Fruit fly (Drosophila melanogaster) whole organism, embryonic: Measurements from ENCODE around the gene scrt.
A peak's percentile ranks its signal among the peaks of the same experiment; 100 is the strongest.

Experiments
- Abd-B ChIP-seq: fragments of 200-800 bp; sonication (Bioruptor generic); optimal IDR thresholded peaks from 2 replicates; lab custom pipeline; 2018; ENCODE audit warnings: missing biosample characterization, mild to moderate bottlenecking, missing genetic modification characterization, moderate library complexity
- Ada2b ChIP-seq: fragments of 200-800 bp; sonication (Bioruptor generic); IDR thresholded peaks from 2 replicates; pipeline ENCODE4 v1.3.6; 2022; ENCODE audit warnings: missing biosample characterization, missing genetic modification characterization
- Atf6 ChIP-seq: fragments of 200-800 bp; sonication (Bioruptor generic); IDR thresholded peaks from 2 replicates; pipeline ENCODE4 v1.3.6; 2022; ENCODE audit warnings: missing biosample characterization, missing genetic modification characterization
- B-H1 ChIP-seq: fragments of 200-800 bp; sonication (Bioruptor generic); IDR thresholded peaks from 3 replicates; pipeline ENCODE4 v1.3.6; 2022; ENCODE audit warnings: missing biosample characterization, missing genetic modification characterization
- Bgb ChIP-seq: fragments of 200-800 bp; sonication (Bioruptor generic); IDR thresholded peaks from 2 replicates; pipeline ENCODE4 v1.3.6; 2022; ENCODE audit warnings: missing biosample characterization, missing genetic modification characterization; ENCODE audit not compliant: partially characterized antibody
- BtbVII ChIP-seq: fragments of 200-800 bp; sonication (Bioruptor generic); optimal IDR thresholded peaks from 3 replicates; lab custom pipeline; 2017; ENCODE audit warnings: missing biosample characterization, mild to moderate bottlenecking, missing genetic modification characterization
- CG10147 ChIP-seq: fragments of 200-800 bp; sonication (Bioruptor generic); optimal IDR thresholded peaks from 2 replicates; lab custom pipeline; 2019; ENCODE audit warnings: missing biosample characterization, mild to moderate bottlenecking, missing genetic modification characterization, moderate library complexity
- CG1024 ChIP-seq: fragments of 200-800 bp; sonication (Bioruptor generic); IDR thresholded peaks from 2 replicates; pipeline ENCODE4 v1.3.6; 2022; ENCODE audit warnings: missing biosample characterization, missing genetic modification characterization
- CG11723 ChIP-seq: fragments of 200-800 bp; sonication (Bioruptor generic); optimal IDR thresholded peaks from 2 replicates; lab custom pipeline; 2017; ENCODE audit warnings: missing biosample characterization, mild to moderate bottlenecking, missing genetic modification characterization
- CG12299 ChIP-seq: fragments of 200-800 bp; sonication (Bioruptor generic); optimal IDR thresholded peaks from 2 replicates; lab custom pipeline; 2018; ENCODE audit warnings: missing biosample characterization, mild to moderate bottlenecking, missing genetic modification characterization
- CG12391 ChIP-seq: fragments of 200-800 bp; sonication (Bioruptor generic); optimal IDR thresholded peaks from 3 replicates; lab custom pipeline; 2018; ENCODE audit warnings: missing biosample characterization, mild to moderate bottlenecking, missing genetic modification characterization, moderate library complexity
- CG13424 ChIP-seq: fragments of 200-800 bp; sonication (Bioruptor generic); optimal IDR thresholded peaks from 2 replicates; lab custom pipeline; 2019; ENCODE audit warnings: missing biosample characterization, mild to moderate bottlenecking, missing genetic modification characterization, moderate library complexity
- CG16863 ChIP-seq: fragments of 200-800 bp; sonication (Bioruptor generic); optimal IDR thresholded peaks from 3 replicates; lab custom pipeline; 2016; ENCODE audit warnings: missing biosample characterization, missing genetic modification characterization
- CG17361 ChIP-seq: fragments of 200-800 bp; sonication (Bioruptor generic); IDR thresholded peaks from 3 replicates; pipeline ENCODE4 v1.3.6; 2022; ENCODE audit warnings: missing biosample characterization, missing genetic modification characterization
- CG17829 ChIP-seq: fragments of 200-800 bp; optimal IDR thresholded peaks from 2 replicates; lab custom pipeline; 2019; ENCODE audit warnings: missing biosample characterization, mild to moderate bottlenecking, missing genetic modification characterization, moderate library complexity
- CG18262 ChIP-seq: fragments of 200-800 bp; optimal IDR thresholded peaks from 3 replicates; lab custom pipeline; 2019; ENCODE audit warnings: missing biosample characterization, mild to moderate bottlenecking, missing genetic modification characterization, moderate library complexity
- CG18619 ChIP-seq: fragments of 200-800 bp; sonication (Bioruptor generic); optimal IDR thresholded peaks from 3 replicates; lab custom pipeline; 2017; ENCODE audit warnings: missing biosample characterization, mild to moderate bottlenecking, missing genetic modification characterization
- CG30020 ChIP-seq: fragments of 200-800 bp; optimal IDR thresholded peaks from 2 replicates; lab custom pipeline; 2019; ENCODE audit warnings: missing biosample characterization, mild to moderate bottlenecking, missing genetic modification characterization, moderate library complexity
- CG32772 ChIP-seq: fragments of 200-800 bp; sonication (Bioruptor generic); IDR thresholded peaks from 2 replicates; pipeline ENCODE4 v1.3.6; 2022; ENCODE audit warnings: missing biosample characterization, missing genetic modification characterization
- CG4404 ChIP-seq: fragments of 200-800 bp; sonication (Bioruptor generic); IDR thresholded peaks from 2 replicates; pipeline ENCODE4 v1.3.6; 2022; ENCODE audit warnings: missing biosample characterization, missing genetic modification characterization
- CG7928 ChIP-seq: fragments of 200-800 bp; sonication (Bioruptor generic); optimal IDR thresholded peaks from 2 replicates; lab custom pipeline; 2017; ENCODE audit warnings: missing biosample characterization, mild to moderate bottlenecking, missing genetic modification characterization
- CG8924 ChIP-seq: fragments of 200-800 bp; optimal IDR thresholded peaks from 3 replicates; lab custom pipeline; 2019; ENCODE audit warnings: missing biosample characterization, mild to moderate bottlenecking, missing genetic modification characterization, moderate library complexity
- CG9817 ChIP-seq: fragments of 200-800 bp; sonication (Bioruptor generic); optimal IDR thresholded peaks from 2 replicates; lab custom pipeline; 2018; ENCODE audit warnings: missing biosample characterization, mild to moderate bottlenecking, missing genetic modification characterization, moderate library complexity
- CkIIα-i1 ChIP-seq: fragments of 200-800 bp; sonication (Bioruptor generic); IDR thresholded peaks from 2 replicates; pipeline ENCODE4 v1.3.6; 2022; ENCODE audit warnings: missing biosample characterization, missing genetic modification characterization
- CoRest ChIP-seq: fragments of 200-800 bp; sonication (Bioruptor generic); optimal IDR thresholded peaks from 3 replicates; lab custom pipeline; 2018; ENCODE audit warnings: missing biosample characterization, mild to moderate bottlenecking, missing genetic modification characterization, moderate library complexity
- Dad ChIP-seq: fragments of 200-800 bp; sonication (Bioruptor generic); optimal IDR thresholded peaks from 3 replicates; lab custom pipeline; 2016; ENCODE audit warnings: missing biosample characterization, missing genetic modification characterization
- Dp ChIP-seq: fragments of 200-800 bp; sonication (Bioruptor generic); optimal IDR thresholded peaks from 2 replicates; lab custom pipeline; 2018; ENCODE audit warnings: missing biosample characterization, mild to moderate bottlenecking, missing genetic modification characterization, moderate library complexity
- Hr78 ChIP-seq, 2 experiments: fragments of 200-800 bp in 1 of 2; fragments of >200 bp in 1 of 2; sonication (Bioruptor generic) in 1 of 2; optimal IDR thresholded peaks; 2 replicates each; lab custom pipeline; 2017 to 2019; ENCODE audit warnings: missing biosample characterization in 2 of 2, missing genetic modification characterization in 2 of 2, mild to moderate bottlenecking in 1 of 2, moderate library complexity in 1 of 2
- NC2β ChIP-seq: fragments of 200-800 bp; sonication (Bioruptor generic); optimal IDR thresholded peaks from 2 replicates; lab custom pipeline; 2016; ENCODE audit warnings: missing biosample characterization, missing genetic modification characterization
- Nf-YB ChIP-seq: fragments of 200-800 bp; sonication (Bioruptor generic); optimal IDR thresholded peaks from 3 replicates; lab custom pipeline; 2019; ENCODE audit warnings: missing biosample characterization, mild to moderate bottlenecking, missing genetic modification characterization, moderate library complexity
- Opbp ChIP-seq: fragments of 200-800 bp; sonication (Bioruptor generic); IDR thresholded peaks from 3 replicates; pipeline ENCODE4 v1.3.6; 2022; ENCODE audit warnings: missing biosample characterization, missing genetic modification characterization; ENCODE audit not compliant: partially characterized antibody
- Ptx1 ChIP-seq: fragments of 200-800 bp; sonication (Bioruptor generic); IDR thresholded peaks from 2 replicates; pipeline ENCODE4 v1.3.6; 2022; ENCODE audit warnings: missing biosample characterization, missing genetic modification characterization
- Sry-β ChIP-seq: fragments of 200-800 bp; sonication (Bioruptor generic); optimal IDR thresholded peaks from 2 replicates; lab custom pipeline; 2018; ENCODE audit warnings: missing biosample characterization, mild to moderate bottlenecking, missing genetic modification characterization, moderate library complexity
- Trl ChIP-seq, 3 experiments: fragments of >200 bp in 2 of 3; fragments of 200-800 bp in 1 of 3; sonication (Bioruptor generic) in 1 of 3; optimal IDR thresholded peaks; 2 replicates in 1 of 3; 3 replicates in 2 of 3; lab custom pipeline; 2016 to 2017; ENCODE audit warnings: missing biosample characterization in 1 of 3, missing genetic modification characterization in 1 of 3
- Xbp1 ChIP-seq: fragments of 200-800 bp; sonication (Bioruptor generic); optimal IDR thresholded peaks from 3 replicates; lab custom pipeline; 2016; ENCODE audit warnings: missing biosample characterization, mild to moderate bottlenecking, missing genetic modification characterization
- amos ChIP-seq: fragments of 200-800 bp; sonication (Bioruptor generic); IDR thresholded peaks from 2 replicates; pipeline ENCODE4 v1.3.6; 2022; ENCODE audit warnings: missing biosample characterization, missing genetic modification characterization; ENCODE audit not compliant: partially characterized antibody
- bsh ChIP-seq, 2 experiments: fragments of 200-800 bp; sonication (Bioruptor generic); optimal IDR thresholded peaks; 2 replicates each; lab custom pipeline; 2017 to 2018; ENCODE audit warnings: mild to moderate bottlenecking in 2 of 2, missing biosample characterization in 2 of 2, missing genetic modification characterization in 2 of 2, moderate library complexity in 1 of 2
- da ChIP-seq: fragments of 200-800 bp; sonication (Bioruptor generic); optimal IDR thresholded peaks from 2 replicates; lab custom pipeline; 2016; ENCODE audit warnings: missing biosample characterization, missing genetic modification characterization
- dmrt99B ChIP-seq: fragments of 200-800 bp; sonication (Bioruptor generic); optimal IDR thresholded peaks from 2 replicates; lab custom pipeline; 2018; ENCODE audit warnings: missing biosample characterization, mild to moderate bottlenecking, missing genetic modification characterization, moderate library complexity
- fd102C ChIP-seq: fragments of 200-800 bp; sonication (Bioruptor generic); optimal IDR thresholded peaks from 2 replicates; lab custom pipeline; 2018; ENCODE audit warnings: missing biosample characterization, mild to moderate bottlenecking, missing genetic modification characterization, moderate library complexity
- gem ChIP-seq: fragments of 200-800 bp; sonication (Bioruptor generic); optimal IDR thresholded peaks from 2 replicates; lab custom pipeline; 2019; ENCODE audit warnings: missing biosample characterization, mild to moderate bottlenecking, missing genetic modification characterization, moderate library complexity
- nmo ChIP-seq: fragments of 200-800 bp; sonication (Bioruptor generic); optimal IDR thresholded peaks from 2 replicates; lab custom pipeline; 2018; ENCODE audit warnings: missing biosample characterization, mild to moderate bottlenecking, missing genetic modification characterization, moderate library complexity
- nom ChIP-seq: fragments of 200-800 bp; sonication (Bioruptor generic); optimal IDR thresholded peaks from 2 replicates; lab custom pipeline; 2017; ENCODE audit warnings: missing biosample characterization, missing genetic modification characterization, mild to moderate bottlenecking, moderate library complexity, missing genetic modification reagents
- phol ChIP-seq: fragments of 200-800 bp; sonication (Bioruptor generic); optimal IDR thresholded peaks from 3 replicates; lab custom pipeline; 2018; ENCODE audit warnings: missing biosample characterization, mild to moderate bottlenecking, missing genetic modification characterization, moderate library complexity
- pita ChIP-seq: fragments of 200-800 bp; sonication (Bioruptor generic); optimal IDR thresholded peaks from 2 replicates; lab custom pipeline; 2017; ENCODE audit warnings: missing biosample characterization, mild to moderate bottlenecking, missing genetic modification characterization
- pros ChIP-seq: fragments of 200-800 bp; sonication (Bioruptor generic); optimal IDR thresholded peaks from 3 replicates; lab custom pipeline; 2019; ENCODE audit warnings: missing biosample characterization, mild to moderate bottlenecking, missing genetic modification characterization, moderate library complexity
- sim ChIP-seq: fragments of 200-800 bp; sonication (Bioruptor generic); IDR thresholded peaks from 2 replicates; pipeline ENCODE4 v1.3.6; 2022; ENCODE audit warnings: missing biosample characterization, missing genetic modification characterization
- tll ChIP-seq, 2 experiments: fragments of 200-800 bp in 1 of 2; fragments of >200 bp in 1 of 2; sonication (Bioruptor generic) in 1 of 2; optimal IDR thresholded peaks; 2 replicates each; lab custom pipeline; 2017 to 2019; ENCODE audit warnings: missing biosample characterization in 2 of 2, missing genetic modification characterization in 2 of 2, mild to moderate bottlenecking in 1 of 2, moderate library complexity in 1 of 2

Gene scrt

DNA sequence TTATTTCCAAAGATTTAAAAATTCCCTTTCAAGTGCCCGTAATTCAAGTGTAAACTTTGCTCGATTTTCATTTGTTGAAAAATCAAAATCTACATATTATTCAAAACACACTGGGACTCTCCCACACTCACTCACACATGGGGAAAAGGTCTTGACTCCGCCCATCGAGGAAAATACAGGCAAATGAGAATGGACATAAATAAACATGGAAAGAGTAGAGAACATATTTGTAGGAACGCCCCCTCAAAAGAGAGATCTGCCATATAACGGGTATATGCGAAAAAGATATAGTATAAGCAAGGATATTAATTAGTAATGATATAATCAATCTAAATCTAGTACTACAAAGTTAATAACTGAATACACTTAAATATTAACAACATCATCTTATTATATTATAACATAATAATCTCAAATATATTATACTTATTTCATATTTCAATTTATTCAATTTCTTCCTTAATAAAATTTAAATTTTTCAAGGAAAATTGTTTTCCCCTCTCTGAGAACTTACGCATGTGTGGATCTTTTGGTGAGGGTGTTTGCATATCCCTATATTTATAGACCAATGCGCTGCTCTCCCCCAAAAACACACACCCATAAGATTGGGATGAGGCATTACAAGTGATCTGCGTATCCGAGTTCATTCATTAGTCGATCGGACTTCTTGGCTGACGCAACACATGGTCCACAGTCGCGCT lies 34.7 kb downstream of the scrt start, which contains the start of gene FoxL1 (continued):
- TF ChIP-seq Xbp1 (GFP tag; lab: Kevin White, UChicago) = no peak
- TF ChIP-seq CG8924 (tag; lab: Kevin White, UChicago) = peak; percentile 25
- peak in 1 of 2 experiments; percentile 14 for TF ChIP-seq bsh (GFP tag; optimal IDR thresholded peaks at IDR 0.05; lab: Kevin White, UChicago)
- TF ChIP-seq Sry-β = no peak
- TF ChIP-seq Trl (optimal IDR thresholded peaks at IDR 0.05; lab: Kevin White, UChicago) = no peak
- no peak for TF ChIP-seq Trl (GFP tag; optimal IDR thresholded peaks at IDR 0.05; lab: Kevin White, UChicago)
- peak; percentile 25 for TF ChIP-seq dmrt99B
- no peak for TF ChIP-seq B-H1 (GFP tag; lab: Robert Waterston, UW)
- TF ChIP-seq BtbVII = no peak
- no peak for TF ChIP-seq Ada2b (GFP tag; lab: Robert Waterston, UW)
- no peak for TF ChIP-seq Hr78 (GFP tag; optimal IDR thresholded peaks at IDR 0.05; lab: Kevin White, UChicago)
- no peak for TF ChIP-seq CG16863 (GFP tag; lab: Kevin White, UChicago)
- no peak for TF ChIP-seq Atf6
- TF ChIP-seq sim = no peak
- no peak for TF ChIP-seq tll (GFP tag; optimal IDR thresholded peaks at IDR 0.05; lab: Kevin White, UChicago)
- TF ChIP-seq CG10147 (GFP tag; lab: Kevin White, UChicago) = no peak
- no peak for TF ChIP-seq NC2β
- TF ChIP-seq pita (GFP tag; lab: Kevin White, UChicago) = no peak
- TF ChIP-seq pros (GFP tag; lab: Kevin White, UChicago) = no peak
- TF ChIP-seq CoRest (tag; lab: Kevin White, UChicago) = peak; percentile 22
- no peak for TF ChIP-seq Ptx1 (GFP tag; lab: Robert Waterston, UW)
- peak; percentile 39 for TF ChIP-seq CG17829 (tag; lab: Kevin White, UChicago)
- TF ChIP-seq nom (GFP tag; lab: Kevin White, UChicago) = no peak
- no peak for TF ChIP-seq Bgb (GFP tag; lab: Robert Waterston, UW)
- TF ChIP-seq CG12299 = no peak
- no peak for TF ChIP-seq Dad
- TF ChIP-seq Abd-B (GFP tag; lab: Kevin White, UChicago) = no peak
- TF ChIP-seq CG18619 (GFP tag; lab: Kevin White, UChicago) = no peak
- TF ChIP-seq Nf-YB = peak; percentile 92
- peak; percentile 21 for TF ChIP-seq CG12391 (tag; lab: Kevin White, UChicago)
- peak; percentile 23 for TF ChIP-seq CG13424 (tag; lab: Kevin White, UChicago)
- TF ChIP-seq Dp (GFP tag; lab: Kevin White, UChicago) = no peak
- no peak for TF ChIP-seq CG4404 (GFP tag; lab: Robert Waterston, UW)
- TF ChIP-seq CG7928 (GFP tag; lab: Kevin White, UChicago) = no peak
- no peak for TF ChIP-seq CG32772 (GFP tag; lab: Robert Waterston, UW)
- peak; percentile 31 for TF ChIP-seq phol (tag; lab: Kevin White, UChicago)
- TF ChIP-seq da (GFP tag; lab: Kevin White, UChicago) = no peak
- no peak for TF ChIP-seq CG30020 (tag; lab: Kevin White, UChicago)
- TF ChIP-seq CG17361 (GFP tag; lab: Robert Waterston, UW) = peak; percentile 40; the same call in 2 of the 3 replicates
- no peak for TF ChIP-seq amos (GFP tag; lab: Robert Waterston, UW)
- peak; percentile 32 for TF ChIP-seq nmo (GFP tag; lab: Kevin White, UChicago)
- TF ChIP-seq Opbp (GFP tag; lab: Robert Waterston, UW) = no peak
- peak; percentile 56 for TF ChIP-seq CG18262 (tag; lab: Kevin White, UChicago)
- TF ChIP-seq CkIIα-i1 (GFP tag; lab: Robert Waterston, UW) = no peak
- TF ChIP-seq CG11723 (GFP tag; lab: Kevin White, UChicago) = no peak
- no peak for TF ChIP-seq fd102C (GFP tag; lab: Kevin White, UChicago)
- TF ChIP-seq CG9817 (tag; lab: Kevin White, UChicago) = no peak
- TF ChIP-seq CG1024 (GFP tag; lab: Robert Waterston, UW) = no peak
- peak; percentile 33 for TF ChIP-seq gem (tag; lab: Kevin White, UChicago)
